Worm (Caenorhabditis elegans): ENCODE measurements around the gene ttr-42.

DNA sequence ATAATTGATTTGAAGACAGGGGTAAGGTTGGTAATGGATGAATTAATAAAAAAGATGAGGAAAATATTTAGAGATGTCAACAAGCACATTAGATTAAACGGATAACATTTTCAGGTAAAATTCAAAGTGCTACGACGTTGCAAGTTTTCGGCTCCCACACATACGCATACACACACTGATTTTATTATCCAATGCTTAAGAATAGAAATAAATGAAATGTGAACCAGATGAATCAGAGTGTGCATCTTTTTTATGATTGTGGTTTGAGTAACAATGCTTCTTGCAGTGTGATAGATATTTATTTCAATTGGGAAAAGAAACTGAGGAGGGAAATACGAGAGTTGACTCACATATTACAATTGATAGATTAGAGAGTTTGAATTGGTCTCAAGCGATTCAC, 38.8 kb upstream of the ttr-42 start:
- TF ChIP-seq ztf-23 (GFP tag; IDR thresholded peaks at IDR 0.05) (no peak), ref-1 (GFP tag; conservative IDR thresholded peaks at IDR 0.05) (no peak), ztf-29 (GFP tag; IDR thresholded peaks at IDR 0.05) (no peak), flt-1 (GFP tag; IDR thresholded peaks at IDR 0.05) (no peak), med-1 (GFP tag; optimal IDR thresholded peaks at IDR 0.05; ENCODE audit: insufficient read depth) (no peak), T22C8.4 (GFP tag; IDR thresholded peaks at IDR 0.05) (no peak)
